Worm (Caenorhabditis elegans) whole organism, L4 larva: Measurements from ENCODE around the gene F15A4.2.

ENCODE experiments used
- F10B5.3 ChIP-seq: sonication (generic microtip); optimal IDR thresholded peaks from 2 replicates; lab custom pipeline; 2016; ENCODE audit warnings: mild to moderate bottlenecking, missing genetic modification characterization, missing compliant biosample characterization
- F49E8.2 ChIP-seq: sonication (generic microtip); optimal IDR thresholded peaks from 2 replicates; lab custom pipeline; 2016; ENCODE audit warnings: missing compliant biosample characterization, mild to moderate bottlenecking, missing genetic modification characterization, borderline replicate concordance
- T26A8.4 ChIP-seq: fragments of 200-800 bp; sonication (Bioruptor generic); IDR thresholded peaks from 2 replicates; pipeline ENCODE4 v1.3.6; 2022; ENCODE audit warnings: missing genetic modification characterization, missing compliant biosample characterization
- Y5F2A.4 ChIP-seq: fragments of 200-800 bp; sonication (Bioruptor generic); optimal IDR thresholded peaks from 2 replicates; lab custom pipeline; 2018; ENCODE audit warnings: mild to moderate bottlenecking, missing genetic modification characterization, missing compliant biosample characterization
- ZK337.2 ChIP-seq: fragments of 200-800 bp; sonication (Bioruptor generic); IDR thresholded peaks from 2 replicates; pipeline ENCODE4 v1.3.6; 2022; ENCODE audit warnings: missing genetic modification reagents, missing genetic modification characterization, missing compliant biosample characterization
- aha-1 ChIP-seq: fragments of 150-350 bp; peaks from one replicate; lab custom pipeline; 2014; ENCODE audit warnings: missing biosample characterization, missing genetic modification characterization
- aly-2 ChIP-seq: sonication (generic microtip); optimal IDR thresholded peaks from 2 replicates; lab custom pipeline; 2018; ENCODE audit warnings: missing biosample characterization, missing genetic modification characterization
- ceh-82 ChIP-seq: sonication (generic microtip); optimal IDR thresholded peaks from 2 replicates; lab custom pipeline; 2017; ENCODE audit warnings: missing biosample characterization, missing genetic modification characterization
- ces-1 ChIP-seq: fragments of 150-350 bp; sonication (generic microtip); optimal IDR thresholded peaks from 4 replicates; lab custom pipeline; 2014; ENCODE audit warnings: missing biosample characterization, missing genetic modification reagents, missing genetic modification characterization
- ctbp-1 ChIP-seq: fragments of 200-800 bp; sonication (Bioruptor generic); IDR thresholded peaks from 2 replicates; pipeline ENCODE4 v1.3.6; 2022; ENCODE audit warnings: missing genetic modification reagents, missing genetic modification characterization, missing compliant biosample characterization
- dpl-1 ChIP-seq: fragments of 150-350 bp; optimal IDR thresholded peaks from 2 replicates; lab custom pipeline; 2014; ENCODE audit warnings: missing biosample characterization, missing genetic modification reagents, missing genetic modification characterization
- duxl-1 ChIP-seq: sonication (generic microtip); optimal IDR thresholded peaks from 2 replicates; lab custom pipeline; 2016; ENCODE audit warnings: mild to moderate bottlenecking, missing genetic modification characterization, moderate library complexity, missing compliant biosample characterization; ENCODE audit not compliant: poor library complexity
- egl-27 ChIP-seq: sonication (generic microtip); optimal IDR thresholded peaks from 3 replicates; lab custom pipeline; 2017; ENCODE audit warnings: missing biosample characterization, missing genetic modification reagents, missing genetic modification characterization
- egl-43 ChIP-seq: fragments of 200-800 bp; sonication (Bioruptor generic); IDR thresholded peaks from 2 replicates; pipeline ENCODE4 v1.3.6; 2022; ENCODE audit warnings: missing genetic modification reagents, missing genetic modification characterization, missing compliant biosample characterization
- fkh-10 ChIP-seq: fragments of 150-350 bp; optimal IDR thresholded peaks from 2 replicates; lab custom pipeline; 2014; ENCODE audit warnings: missing biosample characterization, missing genetic modification reagents, missing genetic modification characterization
- fos-1 ChIP-seq: fragments of 150-350 bp; optimal IDR thresholded peaks from 2 replicates; lab custom pipeline; 2014; ENCODE audit warnings: missing biosample characterization, missing genetic modification characterization
- hif-1 ChIP-seq, 2 experiments: sonication (generic microtip); optimal IDR thresholded peaks; 2 replicates each; lab custom pipeline; 2016 to 2017; ENCODE audit warnings: missing compliant biosample characterization in 2 of 2, missing genetic modification characterization in 2 of 2, missing genetic modification reagents in 2 of 2, missing genotype in 2 of 2, mild to moderate bottlenecking in 1 of 2
- hlh-30 ChIP-seq: sonication (generic microtip); optimal IDR thresholded peaks from 2 replicates; lab custom pipeline; 2017; ENCODE audit warnings: antibody characterized with exemption, mild to moderate bottlenecking, missing genetic modification characterization, missing compliant biosample characterization; ENCODE audit not compliant: insufficient read depth
- jun-1 ChIP-seq: fragments of 150-350 bp; optimal IDR thresholded peaks from 2 replicates; lab custom pipeline; 2014; ENCODE audit warnings: missing biosample characterization, missing genetic modification reagents, missing genetic modification characterization
- mep-1 ChIP-seq: fragments of 150-350 bp; sonication (generic microtip); optimal IDR thresholded peaks from 3 replicates; lab custom pipeline; 2014; ENCODE audit warnings: missing biosample characterization, missing genetic modification characterization
- mes-2 ChIP-seq: sonication (generic microtip); optimal IDR thresholded peaks from 2 replicates; lab custom pipeline; 2016; ENCODE audit warnings: missing genotype, mild to moderate bottlenecking, missing genetic modification characterization, missing compliant biosample characterization; ENCODE audit not compliant: poor library complexity, severe bottlenecking
- mxl-2 ChIP-seq: fragments of 200-800 bp; sonication (Bioruptor generic); conservative IDR thresholded peaks from 2 replicates; pipeline ENCODE4 v1.3.6; 2022; ENCODE audit warnings: missing genetic modification reagents, missing genetic modification characterization, missing compliant biosample characterization
- mxl-3 ChIP-seq: fragments of 200-800 bp; sonication (Bioruptor generic); optimal IDR thresholded peaks from 2 replicates; lab custom pipeline; 2018; ENCODE audit warnings: mild to moderate bottlenecking, missing genetic modification characterization, missing compliant biosample characterization
- nhr-10 ChIP-seq: fragments of 150-350 bp; optimal IDR thresholded peaks from 2 replicates; lab custom pipeline; 2014; ENCODE audit warnings: missing biosample characterization, missing genetic modification characterization
- nhr-102 ChIP-seq: sonication (generic microtip); optimal IDR thresholded peaks from 2 replicates; lab custom pipeline; 2016; ENCODE audit warnings: mild to moderate bottlenecking, missing genetic modification characterization, moderate library complexity, missing compliant biosample characterization
- nhr-11 ChIP-seq: fragments of 150-350 bp; optimal IDR thresholded peaks from 2 replicates; lab custom pipeline; 2014; ENCODE audit warnings: missing biosample characterization, missing genetic modification characterization
- nhr-111 ChIP-seq: fragments of 200-800 bp; sonication (Bioruptor generic); optimal IDR thresholded peaks from 2 replicates; lab custom pipeline; 2018; ENCODE audit warnings: mild to moderate bottlenecking, missing genetic modification characterization, missing compliant biosample characterization
- nhr-237 ChIP-seq: sonication (generic microtip); optimal IDR thresholded peaks from 2 replicates; lab custom pipeline; 2017; ENCODE audit warnings: missing biosample characterization, missing genetic modification characterization
- nhr-48 ChIP-seq: sonication (generic microtip); optimal IDR thresholded peaks from 2 replicates; lab custom pipeline; 2016; ENCODE audit warnings: mild to moderate bottlenecking, missing genetic modification characterization, missing compliant biosample characterization
- sdz-12 ChIP-seq: fragments of 200-800 bp; sonication (Bioruptor generic); optimal IDR thresholded peaks from 2 replicates; lab custom pipeline; 2018; ENCODE audit warnings: mild to moderate bottlenecking, missing genetic modification characterization, missing compliant biosample characterization
- set-16 ChIP-seq: fragments of 200-800 bp; sonication (Bioruptor generic); IDR thresholded peaks from 2 replicates; pipeline ENCODE4 v1.3.6; 2022; ENCODE audit warnings: missing genetic modification reagents, missing genetic modification characterization, missing compliant biosample characterization
- skn-1 ChIP-seq: fragments of 150-350 bp; optimal IDR thresholded peaks from 2 replicates; lab custom pipeline; 2014; ENCODE audit warnings: missing biosample characterization, missing genetic modification characterization
- snpc-4 ChIP-seq: fragments of 150-350 bp; optimal IDR thresholded peaks from 2 replicates; lab custom pipeline; 2014; ENCODE audit warnings: missing biosample characterization, missing genetic modification characterization
- spr-1 ChIP-seq: sonication (generic microtip); optimal IDR thresholded peaks from 2 replicates; lab custom pipeline; 2016; ENCODE audit warnings: mild to moderate bottlenecking, missing genetic modification characterization, missing compliant biosample characterization
- spr-3 ChIP-seq: fragments of 200-800 bp; sonication (Bioruptor generic); optimal IDR thresholded peaks from 2 replicates; lab custom pipeline; 2018; ENCODE audit warnings: mild to moderate bottlenecking, missing genetic modification characterization, missing compliant biosample characterization
- vab-7 ChIP-seq: fragments of 200-800 bp; sonication (Bioruptor generic); IDR thresholded peaks from 2 replicates; pipeline ENCODE4 v1.3.6; 2022; ENCODE audit warnings: missing genetic modification reagents, missing genetic modification characterization, missing compliant biosample characterization
- zag-1 ChIP-seq: fragments of 150-350 bp; optimal IDR thresholded peaks from 2 replicates; lab custom pipeline; 2014; ENCODE audit warnings: missing biosample characterization, missing genetic modification characterization
- zip-2 ChIP-seq: fragments of 150-350 bp; optimal IDR thresholded peaks from 2 replicates; lab custom pipeline; 2014; ENCODE audit warnings: missing biosample characterization, missing genetic modification characterization
- ztf-11 ChIP-seq: fragments of 150-350 bp; optimal IDR thresholded peaks from 2 replicates; lab custom pipeline; 2014; ENCODE audit warnings: missing biosample characterization, missing genetic modification characterization
- ztf-7 ChIP-seq: fragments of 150-350 bp; optimal IDR thresholded peaks from 2 replicates; lab custom pipeline; 2014; ENCODE audit warnings: missing biosample characterization, missing genetic modification characterization

Gene F15A4.2

ce11 chrII:12494556-12495131, 32.3 kb downstream of the F15A4.2 start, which contains the start of gene col-85 (continued):
- TF ChIP-seq aly-2 (no peak), hlh-30 (tag; lab: Kevin White, UChicago) (peak; percentile 65), nhr-48 (tag; lab: Kevin White, UChicago) (peak; percentile 67), egl-27 (no peak), mxl-2 (GFP tag; lab: Robert Waterston, UW) (peak; percentile 73)
- TF ChIP-seq, all 104 proteins: peak for 71

ce11 chrII:12496981-12497380, 34.6 kb downstream of the F15A4.2 start, which contains the start of gene T21B4.3:
TSS of gene T21B4.3 (minus strand) at chrII:12497081.
- TF ChIP-seq ztf-7 (tag; lab: Kevin White, UChicago) (no peak), zip-2 (tag; lab: Kevin White, UChicago) (no peak), vab-7 (GFP tag; lab: Robert Waterston, UW) (no peak), mxl-3 (no peak), mep-1 (tag; lab: Kevin White, UChicago) (no peak), snpc-4 (no peak), skn-1 (tag; lab: Kevin White, UChicago) (no peak), ZK337.2 (GFP tag; lab: Robert Waterston, UW) (no peak), jun-1 (tag; lab: Kevin White, UChicago) (no peak), fkh-10 (GFP tag; lab: Kevin White, UChicago) (no peak), ceh-82 (tag; lab: Kevin White, UChicago) (no peak), set-16 (GFP tag; lab: Robert Waterston, UW) (no peak), aly-2 (no peak), mes-2 (tag; lab: Kevin White, UChicago) (no peak), nhr-102 (no peak)

- TF ChIP-seq ctbp-1 (0 out of 2 replicates have a peak, but pooled peaks have one; percentile 35), hif-1 (tag; optimal IDR thresholded peaks at IDR 0.05; lab: Kevin White, UChicago) (peak in 1 of 2 experiments; percentile 37), egl-43 (GFP tag; lab: Robert Waterston, UW) (no peak), F49E8.2 (tag; lab: Kevin White, UChicago) (no peak), fkh-10 (GFP tag; lab: Kevin White, UChicago) (peak; percentile 29), F10B5.3 (tag; lab: Kevin White, UChicago) (no peak), ces-1 (GFP tag; lab: Kevin White, UChicago) (peak; percentile 65)
Observed at ce11 chrII:12499969-12500368, 37.6 kb downstream of the F15A4.2 start.

ce11 chrII:12502784-12503183, 40.4 kb downstream of the F15A4.2 start, which contains the start of gene ador-1:
TSS of gene ador-1 (minus strand) at chrII:12502884.
- TF ChIP-seq dpl-1 (GFP tag; lab: Kevin White, UChicago) (no peak), duxl-1 (tag; lab: Kevin White, UChicago) (no peak)

- no peak for TF ChIP-seq Y5F2A.4 (GFP tag; lab: Kevin White, UChicago)
- no peak for TF ChIP-seq nhr-11 (tag; lab: Kevin White, UChicago)
- TF ChIP-seq aha-1, result peak; percentile 64
Observed at ce11 chrII:12506511-12506910, 44.2 kb downstream of the F15A4.2 start.

- TF ChIP-seq nhr-111 (GFP tag; lab: Kevin White, UChicago) (no peak), ztf-11 (tag; lab: Kevin White, UChicago) (no peak), jun-1 (tag; lab: Kevin White, UChicago) (no peak), spr-1 (tag; lab: Kevin White, UChicago) (no peak), spr-3 (GFP tag; lab: Kevin White, UChicago) (no peak), T26A8.4 (GFP tag; lab: Robert Waterston, UW) (no peak), nhr-10 (no peak), zag-1 (tag; lab: Kevin White, UChicago) (no peak), sdz-12 (no peak), nhr-237 (tag; lab: Kevin White, UChicago) (no peak), fos-1 (tag; lab: Kevin White, UChicago) (no peak)
- TF ChIP-seq, all 104 proteins: peak for 0
Observed at ce11 chrII:12507038-12507437, 44.7 kb downstream of the F15A4.2 start, which contains the start of gene srh-68. TSS of gene srh-68 (plus strand) at chrII:12507338.
